Worm (Caenorhabditis elegans) whole organism, L1 larva: ENCODE results near the gene npp-15.

Experiments used
- Y116A8C.19 ChIP-seq: sonication (generic microtip); optimal IDR thresholded peaks from 2 replicates; lab custom pipeline; 2016; ENCODE audit warnings: missing compliant biosample characterization, missing genetic modification characterization, borderline replicate concordance
- ama-1 ChIP-seq: fragments of 150-350 bp; optimal IDR thresholded peaks from 2 replicates; lab custom pipeline; 2014
- elt-2 ChIP-seq: sonication (generic microtip); optimal IDR thresholded peaks from 2 replicates; lab custom pipeline; 2016; ENCODE audit warnings: missing genetic modification characterization, mild to moderate bottlenecking, inconsistent platforms, missing compliant biosample characterization, missing genetic modification reagents
- fos-1 ChIP-seq: fragments of 150-350 bp; optimal IDR thresholded peaks from 2 replicates; lab custom pipeline; 2014; ENCODE audit warnings: missing biosample characterization, missing genetic modification characterization
- grh-1 ChIP-seq: fragments of 200-800 bp; sonication (Bioruptor generic); IDR thresholded peaks from 2 replicates; pipeline ENCODE4 v1.3.6; 2022; ENCODE audit warnings: missing genetic modification reagents, missing genetic modification characterization, missing compliant biosample characterization
- isw-1 ChIP-seq: fragments of 200-800 bp; sonication (Bioruptor generic); IDR thresholded peaks from 2 replicates; pipeline ENCODE4 v1.3.6; 2022; ENCODE audit warnings: missing genetic modification characterization, missing compliant biosample characterization
- lin-39 ChIP-seq: fragments of 150-350 bp; optimal IDR thresholded peaks from 2 replicates; lab custom pipeline; 2014; ENCODE audit warnings: missing biosample characterization, missing genetic modification reagents, missing genetic modification characterization
- lir-3 ChIP-seq: sonication (generic microtip); optimal IDR thresholded peaks from 2 replicates; lab custom pipeline; 2016; ENCODE audit warnings: mild to moderate bottlenecking, missing genetic modification characterization, moderate library complexity, missing compliant biosample characterization; ENCODE audit not compliant: poor library complexity
- lsy-2 ChIP-seq, 2 experiments: fragments of 150-350 bp; optimal IDR thresholded peaks; 2 replicates each; lab custom pipeline; 2014; ENCODE audit warnings: missing biosample characterization in 2 of 2, missing genetic modification characterization in 2 of 2
- mef-2 ChIP-seq: fragments of 150-350 bp; optimal IDR thresholded peaks from 2 replicates; lab custom pipeline; 2014; ENCODE audit warnings: missing biosample characterization, missing genetic modification characterization
- nhr-237 ChIP-seq: fragments of 150-350 bp; optimal IDR thresholded peaks from 2 replicates; lab custom pipeline; 2014; ENCODE audit warnings: missing biosample characterization, missing genetic modification characterization
- nhr-76 ChIP-seq: sonication (generic microtip); optimal IDR thresholded peaks from 2 replicates; lab custom pipeline; 2017; ENCODE audit warnings: missing biosample characterization, missing genetic modification characterization
- unc-62 ChIP-seq: fragments of 150-350 bp; optimal IDR thresholded peaks from 2 replicates; lab custom pipeline; 2014; ENCODE audit warnings: missing biosample characterization, missing genetic modification reagents, missing genetic modification characterization

ce11 chrIII:7981233-7981632 is 52.4 kb downstream of the npp-15 start:
- no peak for TF ChIP-seq isw-1
- TF ChIP-seq elt-2 (tag; lab: Kevin White, UChicago) = no peak
- TF ChIP-seq lsy-2 (tag; optimal IDR thresholded peaks at IDR 0.05; lab: Kevin White, UChicago) = no peak
- TF ChIP-seq nhr-76 (tag; lab: Kevin White, UChicago) = no peak
- TF ChIP-seq grh-1 (GFP tag; lab: Robert Waterston, UW) = no peak
- no peak for TF ChIP-seq mef-2 (tag; lab: Kevin White, UChicago)
- TF ChIP-seq lin-39 (tag; lab: Kevin White, UChicago) = no peak
- no peak for TF ChIP-seq nhr-237 (tag; lab: Kevin White, UChicago)
- TF ChIP-seq ama-1 (lab: Kevin White, UChicago) = no peak
- no peak for TF ChIP-seq lir-3
- no peak for TF ChIP-seq Y116A8C.19 (tag; lab: Kevin White, UChicago)
- TF ChIP-seq unc-62 (GFP tag; lab: Kevin White, UChicago) = no peak
- TF ChIP-seq fos-1 (tag; lab: Kevin White, UChicago) = no peak
